Fruit fly (Drosophila melanogaster) whole organism, prepupa: Measurements from ENCODE around the gene Osi22.

Experiments used
- CG10631 ChIP-seq: fragments of 200-800 bp; sonication (Bioruptor generic); optimal IDR thresholded peaks from 2 replicates; lab custom pipeline; 2016; ENCODE audit warnings: missing biosample characterization, missing genetic modification characterization
- CG10669 ChIP-seq: fragments of 200-800 bp; sonication (Bioruptor generic); optimal IDR thresholded peaks from 3 replicates; lab custom pipeline; 2018; ENCODE audit warnings: missing biosample characterization, mild to moderate bottlenecking, missing genetic modification characterization, moderate library complexity
- CG11762 ChIP-seq: fragments of 200-800 bp; sonication (Bioruptor generic); optimal IDR thresholded peaks from 3 replicates; lab custom pipeline; 2016; ENCODE audit warnings: missing biosample characterization, missing genetic modification characterization; ENCODE audit not compliant: insufficient read depth
- CG15336 ChIP-seq: fragments of 200-800 bp; sonication (Bioruptor generic); IDR thresholded peaks from 2 replicates; pipeline ENCODE4 v1.3.6; 2022; ENCODE audit warnings: missing biosample characterization, missing genetic modification characterization
- CG1621 ChIP-seq: fragments of 200-800 bp; sonication (Bioruptor generic); optimal IDR thresholded peaks from 3 replicates; lab custom pipeline; 2018; ENCODE audit warnings: missing biosample characterization, mild to moderate bottlenecking, missing genetic modification characterization
- CG16779 ChIP-seq: fragments of 200-800 bp; sonication (Bioruptor generic); optimal IDR thresholded peaks from 3 replicates; lab custom pipeline; 2017; ENCODE audit warnings: missing biosample characterization, mild to moderate bottlenecking, missing genetic modification characterization
- CG32006 ChIP-seq: fragments of 200-800 bp; sonication (Bioruptor generic); optimal IDR thresholded peaks from 3 replicates; lab custom pipeline; 2017; ENCODE audit warnings: missing biosample characterization, mild to moderate bottlenecking, missing genetic modification characterization
- CG34406 ChIP-seq: fragments of 200-800 bp; sonication (Bioruptor generic); optimal IDR thresholded peaks from 3 replicates; lab custom pipeline; 2016; ENCODE audit warnings: missing biosample characterization, missing genetic modification characterization
- CG3919 ChIP-seq: fragments of 200-800 bp; sonication (Bioruptor generic); optimal IDR thresholded peaks from 3 replicates; lab custom pipeline; 2016; ENCODE audit warnings: missing biosample characterization, missing genetic modification characterization
- CG4318 ChIP-seq: fragments of 200-800 bp; sonication (Bioruptor generic); optimal IDR thresholded peaks from 3 replicates; lab custom pipeline; 2017; ENCODE audit warnings: missing biosample characterization, mild to moderate bottlenecking, missing genetic modification characterization
- CG6163 ChIP-seq: fragments of 200-800 bp; sonication (Bioruptor generic); IDR thresholded peaks from 3 replicates; pipeline ENCODE4 v1.3.6; 2022; ENCODE audit warnings: missing biosample characterization, missing genetic modification characterization
- CG6276 ChIP-seq: fragments of 200-800 bp; sonication (Bioruptor generic); optimal IDR thresholded peaks from 2 replicates; lab custom pipeline; 2017; ENCODE audit warnings: missing biosample characterization, mild to moderate bottlenecking, missing genetic modification characterization
- CG6792 ChIP-seq: fragments of 200-800 bp; sonication (Bioruptor generic); optimal IDR thresholded peaks from 3 replicates; lab custom pipeline; 2016; ENCODE audit warnings: missing biosample characterization, missing genetic modification characterization
- CG6808 ChIP-seq: fragments of 200-800 bp; sonication (Bioruptor generic); optimal IDR thresholded peaks from 3 replicates; lab custom pipeline; 2017; ENCODE audit warnings: missing biosample characterization, missing genetic modification characterization, mild to moderate bottlenecking, moderate library complexity, missing genetic modification reagents
- CG6854 ChIP-seq: fragments of 200-800 bp; sonication (Bioruptor generic); optimal IDR thresholded peaks from 2 replicates; lab custom pipeline; 2017; ENCODE audit warnings: missing biosample characterization, mild to moderate bottlenecking, missing genetic modification characterization
- CG7368 ChIP-seq: fragments of 200-800 bp; sonication (Bioruptor generic); optimal IDR thresholded peaks from 3 replicates; lab custom pipeline; 2016; ENCODE audit warnings: missing biosample characterization, missing genetic modification characterization
- CG8319 ChIP-seq: fragments of 200-800 bp; sonication (Bioruptor generic); optimal IDR thresholded peaks from 3 replicates; lab custom pipeline; 2016; ENCODE audit warnings: missing biosample characterization, missing genetic modification characterization
- CG9139 ChIP-seq: fragments of 200-800 bp; sonication (Bioruptor generic); optimal IDR thresholded peaks from 3 replicates; lab custom pipeline; 2017; ENCODE audit warnings: missing biosample characterization, mild to moderate bottlenecking, missing genetic modification characterization
- Eip75B ChIP-seq: fragments of 200-800 bp; sonication (Bioruptor generic); optimal IDR thresholded peaks from 3 replicates; lab custom pipeline; 2016; ENCODE audit warnings: missing biosample characterization, missing genetic modification characterization
- Eip78C ChIP-seq: fragments of 200-800 bp; sonication (Bioruptor generic); peaks from one replicate; lab custom pipeline; 2016; ENCODE audit warnings: missing biosample characterization, missing genetic modification characterization
- Eip93F ChIP-seq: fragments of 200-800 bp; sonication (Bioruptor generic); optimal IDR thresholded peaks from 2 replicates; lab custom pipeline; 2016; ENCODE audit warnings: missing biosample characterization, mild to moderate bottlenecking, missing genetic modification characterization
- Ets21C ChIP-seq: fragments of 200-800 bp; sonication (Bioruptor generic); optimal IDR thresholded peaks from 3 replicates; lab custom pipeline; 2016; ENCODE audit warnings: missing biosample characterization, missing genetic modification characterization
- Ets96B ChIP-seq: fragments of 200-800 bp; optimal IDR thresholded peaks from 2 replicates; lab custom pipeline; 2019; ENCODE audit warnings: missing biosample characterization, mild to moderate bottlenecking, missing genetic modification characterization, moderate library complexity
- Lpt ChIP-seq: fragments of 200-800 bp; sonication (Bioruptor generic); optimal IDR thresholded peaks from 3 replicates; lab custom pipeline; 2016; ENCODE audit warnings: missing biosample characterization, missing genetic modification characterization
- Met ChIP-seq: fragments of 200-800 bp; sonication (Bioruptor generic); optimal IDR thresholded peaks from 3 replicates; lab custom pipeline; 2016; ENCODE audit warnings: missing biosample characterization, missing genetic modification characterization
- OdsH ChIP-seq: fragments of 200-800 bp; sonication (Bioruptor generic); optimal IDR thresholded peaks from 3 replicates; lab custom pipeline; 2016; ENCODE audit warnings: missing biosample characterization, missing genetic modification characterization
- Smox ChIP-seq: fragments of 200-800 bp; sonication (Bioruptor generic); optimal IDR thresholded peaks from 3 replicates; lab custom pipeline; 2016; ENCODE audit warnings: missing biosample characterization, missing genetic modification characterization
- Sox102F ChIP-seq: fragments of 200-800 bp; sonication (Bioruptor generic); optimal IDR thresholded peaks from 2 replicates; lab custom pipeline; 2016; ENCODE audit warnings: missing biosample characterization, mild to moderate bottlenecking, missing genetic modification characterization
- Sox15 ChIP-seq: fragments of 200-800 bp; sonication (Bioruptor generic); optimal IDR thresholded peaks from 3 replicates; lab custom pipeline; 2016; ENCODE audit warnings: missing biosample characterization, missing genetic modification characterization
- achi ChIP-seq: fragments of 200-800 bp; sonication (Bioruptor generic); optimal IDR thresholded peaks from 3 replicates; lab custom pipeline; 2016; ENCODE audit warnings: missing biosample characterization, missing genetic modification characterization
- acj6 ChIP-seq: fragments of 200-800 bp; sonication (Bioruptor generic); optimal IDR thresholded peaks from 3 replicates; lab custom pipeline; 2016; ENCODE audit warnings: missing biosample characterization, missing genetic modification characterization
- dsx ChIP-seq: fragments of 200-800 bp; optimal IDR thresholded peaks from 3 replicates; lab custom pipeline; 2019; ENCODE audit warnings: missing biosample characterization, mild to moderate bottlenecking, missing genetic modification characterization, moderate library complexity; ENCODE audit not compliant: poor library complexity, severe bottlenecking
- eg ChIP-seq: fragments of 200-800 bp; sonication (Bioruptor generic); IDR thresholded peaks from 3 replicates; pipeline ENCODE4 v1.3.6; 2022; ENCODE audit warnings: missing biosample characterization, missing genetic modification characterization
- fd59A ChIP-seq: fragments of 200-800 bp; sonication (Bioruptor generic); optimal IDR thresholded peaks from 2 replicates; lab custom pipeline; 2017; ENCODE audit warnings: missing biosample characterization, mild to moderate bottlenecking, missing genetic modification characterization, missing genetic modification reagents
- lz ChIP-seq: fragments of 200-800 bp; sonication (Bioruptor generic); optimal IDR thresholded peaks from 3 replicates; lab custom pipeline; 2016; ENCODE audit warnings: missing biosample characterization, missing genetic modification characterization
- net ChIP-seq: fragments of 200-800 bp; sonication (Bioruptor generic); optimal IDR thresholded peaks from 3 replicates; lab custom pipeline; 2016; ENCODE audit warnings: missing biosample characterization, missing genetic modification characterization
- pdm3 ChIP-seq: fragments of 200-800 bp; sonication (Bioruptor generic); optimal IDR thresholded peaks from 3 replicates; lab custom pipeline; 2016; ENCODE audit warnings: missing biosample characterization, missing genetic modification characterization
- salr ChIP-seq, 2 experiments: fragments of 200-800 bp; sonication (Bioruptor generic); optimal IDR thresholded peaks; 3 replicates each; lab custom pipeline; 2016 to 2018; ENCODE audit warnings: missing biosample characterization in 2 of 2, missing genetic modification characterization in 2 of 2, mild to moderate bottlenecking in 1 of 2
- svp ChIP-seq: fragments of 200-800 bp; sonication (Bioruptor generic); peaks from one replicate; lab custom pipeline; 2016; ENCODE audit warnings: missing biosample characterization, missing genetic modification characterization
- vri ChIP-seq: fragments of 200-800 bp; sonication (Bioruptor generic); optimal IDR thresholded peaks from 3 replicates; lab custom pipeline; 2016; ENCODE audit warnings: missing biosample characterization, mild to moderate bottlenecking, missing genetic modification characterization

Gene Osi22

dm6 chr3R:13298114-13298818 lies 7.8 kb downstream of the Osi22 start, which contains the start of gene CG8774:
TSS of gene CG8774 (plus strand) at chr3R:13298768.
- TF ChIP-seq CG4318 (no peak), CG10631 (no peak), Ets96B (tag; lab: Kevin White, UChicago) (no peak), CG8319 (no peak), CG1621 (no peak), vri (no peak)

dm6 chr3R:13302348-13302747 lies 11.9 kb downstream of the Osi22 start, which contains the start of gene CG32473:
TSS of gene CG32473 (plus strand) at chr3R:13302648.
- TF ChIP-seq Eip75B (GFP tag; lab: Kevin White, UChicago) (no peak), vri (peak; percentile 37), Ets21C (GFP tag; lab: Kevin White, UChicago) (no peak)

dm6 chr3R:13303126-13303525 lies 12.7 kb downstream of the Osi22 start, which contains the start of gene CG43208:
TSS of gene CG43208 (plus strand) at chr3R:13303426.
- TF ChIP-seq eg (GFP tag; lab: Robert Waterston, UW) (no peak), Eip93F (GFP tag; lab: Kevin White, UChicago) (no peak), CG6854 (GFP tag; lab: Kevin White, UChicago) (no peak), Smox (GFP tag; lab: Kevin White, UChicago) (no peak), CG34406 (no peak), Ets21C (GFP tag; lab: Kevin White, UChicago) (no peak), salr (GFP tag; optimal IDR thresholded peaks at IDR 0.05; lab: Kevin White, UChicago) (no peak), net (GFP tag; lab: Kevin White, UChicago) (no peak), Ets96B (tag; lab: Kevin White, UChicago) (no peak), CG9139 (no peak), CG6808 (GFP tag; lab: Kevin White, UChicago) (no peak), CG8319 (no peak), acj6 (GFP tag; lab: Kevin White, UChicago) (no peak), Sox15 (GFP tag; lab: Kevin White, UChicago) (no peak), Met (GFP tag; lab: Kevin White, UChicago) (no peak)
- TF ChIP-seq, all 60 proteins: peak for 0

- no peak for TF ChIP-seq CG7368 (GFP tag; lab: Kevin White, UChicago)
- TF ChIP-seq pdm3 (GFP tag; lab: Kevin White, UChicago), result no peak
- peak; percentile 4 for TF ChIP-seq net (GFP tag; lab: Kevin White, UChicago)
- TF ChIP-seq OdsH (GFP tag; lab: Kevin White, UChicago), result no peak
- peak; percentile 53 for TF ChIP-seq CG3919 (GFP tag; lab: Kevin White, UChicago)
- no peak for TF ChIP-seq Lpt (GFP tag; lab: Kevin White, UChicago)
- no peak for TF ChIP-seq Eip78C (GFP tag; lab: Kevin White, UChicago)
- TF ChIP-seq lz (GFP tag; lab: Kevin White, UChicago), result no peak
- no peak for TF ChIP-seq fd59A (GFP tag; lab: Kevin White, UChicago)
- TF ChIP-seq CG6792 (GFP tag; lab: Kevin White, UChicago), result no peak
- TF ChIP-seq CG15336 (GFP tag; lab: Robert Waterston, UW), result peak; percentile 42; the same call in 1 of the 2 replicates
- peak; percentile 26 for TF ChIP-seq svp (GFP tag; lab: Kevin White, UChicago)
- TF ChIP-seq Sox102F, result no peak
- no peak for TF ChIP-seq CG8319
- TF ChIP-seq dsx (GFP tag; lab: Kevin White, UChicago), result no peak
- TF ChIP-seq CG4318, result no peak
- no peak for TF ChIP-seq CG32006
- TF ChIP-seq CG10669 (GFP tag; lab: Kevin White, UChicago), result no peak
- no peak for TF ChIP-seq achi
- no peak for TF ChIP-seq Ets96B (tag; lab: Kevin White, UChicago)
- TF ChIP-seq CG16779 (tag; lab: Kevin White, UChicago), result no peak
- TF ChIP-seq CG1621, result peak; percentile 74
- TF ChIP-seq Eip93F (GFP tag; lab: Kevin White, UChicago), result no peak
- peak; percentile 53 for TF ChIP-seq CG6163 (GFP tag; lab: Robert Waterston, UW)
- no peak for TF ChIP-seq CG11762 (GFP tag; lab: Kevin White, UChicago)
- TF ChIP-seq CG6808 (GFP tag; lab: Kevin White, UChicago), result no peak
- TF ChIP-seq CG6276 (GFP tag; lab: Kevin White, UChicago), result peak; percentile 3
Observed at dm6 chr3R:13304512-13305069, 14.2 kb downstream of the Osi22 start.
